Worm (Caenorhabditis elegans): ENCODE data around the gene srsx-12.

DNA sequence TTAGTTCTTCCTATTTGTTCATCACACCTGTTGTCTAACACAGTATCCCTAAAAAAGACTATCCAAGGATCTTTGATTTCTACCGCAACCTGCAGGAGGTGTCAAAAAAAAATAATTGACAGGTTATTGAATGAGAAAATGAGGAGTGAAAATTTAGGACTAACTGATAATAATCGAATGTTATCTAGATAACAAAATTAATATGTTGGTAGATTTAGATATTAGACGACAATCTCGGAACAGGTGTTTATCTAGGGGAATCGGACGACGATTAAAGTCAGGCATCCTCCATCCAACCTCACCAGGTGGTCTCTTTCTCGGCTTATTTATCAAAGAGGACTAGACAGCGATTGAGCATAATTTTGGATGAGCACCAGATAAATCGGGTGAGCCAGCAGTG lies 12.0 kb downstream of the srsx-12 start:
- TF ChIP-seq hlh-17 (GFP tag; optimal IDR thresholded peaks at IDR 0.05; ENCODE audit: borderline replicate concordance) (no peak), lin-15B (tag; optimal IDR thresholded peaks at IDR 0.05) (no peak), egl-27 (tag; optimal IDR thresholded peaks at IDR 0.05) (no peak), efl-1 (optimal IDR thresholded peaks at IDR 0.05) (no peak), efl-1 (GFP tag; optimal IDR thresholded peaks at IDR 0.05 in 1 of 2) (no peak), unc-130 (tag; optimal IDR thresholded peaks at IDR 0.05) (no peak), aly-2 (tag; optimal IDR thresholded peaks at IDR 0.05) (no peak), ama-1 (optimal IDR thresholded peaks at IDR 0.05) (no peak), sox-4 (tag; optimal IDR thresholded peaks at IDR 0.05) (no peak), elt-3 (tag; optimal IDR thresholded peaks at IDR 0.05) (no peak), skn-1 (tag; optimal IDR thresholded peaks at IDR 0.05) (no peak), lir-3 (tag; optimal IDR thresholded peaks at IDR 0.05; ENCODE audit: poor library complexity) (no peak), ztf-11 (tag; optimal IDR thresholded peaks at IDR 0.05) (no peak), ztf-4 (tag; optimal IDR thresholded peaks at IDR 0.05) (no peak), fkh-10 (GFP tag; optimal IDR thresholded peaks at IDR 0.05) (no peak)

All from whole organism, L1 larva.